Worm (Caenorhabditis elegans) whole organism, young adult: ENCODE results near the gene sup-26.

Source experiments
- B0336.3 ChIP-seq: fragments of 200-800 bp; sonication (Bioruptor generic); IDR thresholded peaks from 2 replicates; pipeline ENCODE4 v1.3.6; 2022; ENCODE audit warnings: missing genetic modification characterization, missing compliant biosample characterization
- C17E4.6 ChIP-seq: fragments of 200-800 bp; sonication (Bioruptor generic); IDR thresholded peaks from 2 replicates; pipeline ENCODE4 v1.3.6; 2022; ENCODE audit warnings: missing genetic modification reagents, missing genetic modification characterization, missing compliant biosample characterization
- D2030.7 ChIP-seq: fragments of 200-800 bp; sonication (Bioruptor generic); IDR thresholded peaks from 2 replicates; pipeline ENCODE4 v1.3.6; 2022; ENCODE audit warnings: missing genetic modification reagents, missing genetic modification characterization, missing compliant biosample characterization
- F22D6.2 ChIP-seq: sonication (generic microtip); optimal IDR thresholded peaks from 2 replicates; lab custom pipeline; 2016; ENCODE audit warnings: mild to moderate bottlenecking, missing genetic modification characterization, missing compliant biosample characterization
- F39B2.1 ChIP-seq: fragments of 200-800 bp; sonication (Bioruptor generic); IDR thresholded peaks from 2 replicates; pipeline ENCODE4 v1.3.6; 2022; ENCODE audit warnings: missing genetic modification reagents, missing genetic modification characterization, missing compliant biosample characterization
- F49E8.2 ChIP-seq: sonication (generic microtip); optimal IDR thresholded peaks from 3 replicates; lab custom pipeline; 2017; ENCODE audit warnings: missing genetic modification characterization, mild to moderate bottlenecking, missing compliant biosample characterization, antibody characterized with exemption, moderate library complexity; ENCODE audit not compliant: insufficient read depth
- F57C9.4 ChIP-seq: sonication (generic microtip); optimal IDR thresholded peaks from 2 replicates; lab custom pipeline; 2017; ENCODE audit warnings: mild to moderate bottlenecking, missing genetic modification characterization, missing compliant biosample characterization
- K12H6.12 ChIP-seq: fragments of 200-800 bp; sonication (Bioruptor generic); optimal IDR thresholded peaks from 2 replicates; lab custom pipeline; 2018; ENCODE audit warnings: mild to moderate bottlenecking, missing genetic modification characterization, missing compliant biosample characterization
- Y56A3A.18 ChIP-seq: fragments of 200-800 bp; sonication (Bioruptor generic); IDR thresholded peaks from 2 replicates; pipeline ENCODE4 v1.3.6; 2022; ENCODE audit warnings: missing genetic modification reagents, missing genetic modification characterization, missing compliant biosample characterization
- Y95B8A.8 ChIP-seq: fragments of 200-800 bp; sonication (Bioruptor generic); IDR thresholded peaks from 2 replicates; pipeline ENCODE4 v1.3.6; 2022; ENCODE audit warnings: missing genetic modification reagents, missing genetic modification characterization, missing compliant biosample characterization
- akir-1 ChIP-seq: fragments of 200-800 bp; sonication (Bioruptor generic); optimal IDR thresholded peaks from 2 replicates; lab custom pipeline; 2018; ENCODE audit warnings: mild to moderate bottlenecking, missing genetic modification characterization, moderate library complexity, missing compliant biosample characterization
- ama-1 ChIP-seq, 3 experiments: fragments of 150-350 bp in 1 of 3; sonication (generic microtip) in 2 of 3; optimal IDR thresholded peaks; 2 replicates each; lab custom pipeline; 2014 to 2018; ENCODE audit warnings: missing biosample characterization in 2 of 3, missing genetic modification characterization in 2 of 3, missing genetic modification reagents in 2 of 3
- atf-7 ChIP-seq: sonication (generic microtip); optimal IDR thresholded peaks from 2 replicates; lab custom pipeline; 2017; ENCODE audit warnings: mild to moderate bottlenecking, missing genetic modification characterization, missing compliant biosample characterization
- attf-6 ChIP-seq: fragments of 200-800 bp; sonication (Bioruptor generic); IDR thresholded peaks from 2 replicates; pipeline ENCODE4 v1.3.6; 2022; ENCODE audit warnings: missing genetic modification reagents, missing genetic modification characterization, missing compliant biosample characterization
- ccch-3 ChIP-seq: fragments of 200-800 bp; sonication (Bioruptor generic); optimal IDR thresholded peaks from 2 replicates; lab custom pipeline; 2018; ENCODE audit warnings: mild to moderate bottlenecking, missing genetic modification characterization, missing compliant biosample characterization
- die-1 ChIP-seq: sonication (generic microtip); optimal IDR thresholded peaks from 2 replicates; lab custom pipeline; 2016; ENCODE audit warnings: missing genotype, mild to moderate bottlenecking, missing genetic modification characterization, missing compliant biosample characterization
- egl-44 ChIP-seq: fragments of 200-800 bp; sonication (Bioruptor generic); IDR thresholded peaks from 2 replicates; pipeline ENCODE4 v1.3.6; 2022; ENCODE audit warnings: missing genetic modification reagents, missing genetic modification characterization, missing compliant biosample characterization
- egrh-3 ChIP-seq: fragments of 200-800 bp; sonication (Bioruptor generic); IDR thresholded peaks from 2 replicates; pipeline ENCODE4 v1.3.6; 2022; ENCODE audit warnings: missing genetic modification reagents, missing genetic modification characterization, missing compliant biosample characterization
- ekl-4 ChIP-seq: fragments of 200-800 bp; sonication (Bioruptor generic); IDR thresholded peaks from 2 replicates; pipeline ENCODE4 v1.3.6; 2022; ENCODE audit warnings: missing genetic modification reagents, missing genetic modification characterization, missing compliant biosample characterization
- fkh-3 ChIP-seq: sonication (generic microtip); optimal IDR thresholded peaks from 2 replicates; lab custom pipeline; 2016; ENCODE audit warnings: mild to moderate bottlenecking, missing genetic modification characterization, missing compliant biosample characterization
- gei-17 ChIP-seq: fragments of 200-800 bp; sonication (Bioruptor generic); optimal IDR thresholded peaks from 2 replicates; lab custom pipeline; 2018; ENCODE audit warnings: mild to moderate bottlenecking, missing genetic modification characterization, missing compliant biosample characterization
- hmg-1.2 ChIP-seq: fragments of 200-800 bp; sonication (Bioruptor generic); IDR thresholded peaks from 2 replicates; pipeline ENCODE4 v1.3.6; 2022; ENCODE audit warnings: missing genetic modification reagents, missing genetic modification characterization, missing compliant biosample characterization
- lin-40 ChIP-seq: sonication (generic microtip); optimal IDR thresholded peaks from 2 replicates; lab custom pipeline; 2016; ENCODE audit warnings: missing genetic modification characterization, mild to moderate bottlenecking, missing compliant biosample characterization, missing genotype, missing genetic modification reagents
- madf-3 ChIP-seq: fragments of 200-800 bp; sonication (Bioruptor generic); IDR thresholded peaks from 2 replicates; pipeline ENCODE4 v1.3.6; 2022; ENCODE audit warnings: missing genetic modification reagents, missing genetic modification characterization, missing compliant biosample characterization
- mel-28 ChIP-seq: sonication (generic microtip); optimal IDR thresholded peaks from 2 replicates; lab custom pipeline; 2016; ENCODE audit warnings: borderline replicate concordance, mild to moderate bottlenecking, missing genetic modification characterization, missing compliant biosample characterization
- nfya-1 ChIP-seq: sonication (generic microtip); optimal IDR thresholded peaks from 2 replicates; lab custom pipeline; 2017; ENCODE audit warnings: antibody characterized with exemption, missing compliant biosample characterization, missing genetic modification characterization, borderline replicate concordance; ENCODE audit not compliant: insufficient read depth
- nfyb-1 ChIP-seq: fragments of 200-800 bp; sonication (Bioruptor generic); IDR thresholded peaks from 2 replicates; pipeline ENCODE4 v1.3.6; 2022; ENCODE audit warnings: missing genetic modification reagents, missing genetic modification characterization, missing compliant biosample characterization
- nhr-120 ChIP-seq: fragments of 200-800 bp; sonication (Bioruptor generic); IDR thresholded peaks from 2 replicates; pipeline ENCODE4 v1.3.6; 2022; ENCODE audit warnings: missing genetic modification characterization, missing compliant biosample characterization
- nhr-27 ChIP-seq: fragments of 200-800 bp; sonication (Bioruptor generic); optimal IDR thresholded peaks from 2 replicates; lab custom pipeline; 2018; ENCODE audit warnings: mild to moderate bottlenecking, missing genetic modification characterization, moderate library complexity, missing compliant biosample characterization
- sdz-38 ChIP-seq: sonication (generic microtip); optimal IDR thresholded peaks from 2 replicates; lab custom pipeline; 2016; ENCODE audit warnings: missing genotype, missing genetic modification characterization, missing compliant biosample characterization
- snpc-1.1 ChIP-seq: sonication (generic microtip); optimal IDR thresholded peaks from 2 replicates; lab custom pipeline; 2017; ENCODE audit warnings: missing genetic modification characterization, mild to moderate bottlenecking, missing compliant biosample characterization, antibody characterized with exemption, moderate library complexity, missing genotype, missing genetic modification reagents; ENCODE audit not compliant: insufficient read depth
- somi-1 ChIP-seq: fragments of 200-800 bp; sonication (Bioruptor generic); optimal IDR thresholded peaks from 2 replicates; lab custom pipeline; 2018; ENCODE audit warnings: mild to moderate bottlenecking, missing genetic modification characterization, missing compliant biosample characterization
- sptf-2 ChIP-seq: fragments of 200-800 bp; sonication (Bioruptor generic); optimal IDR thresholded peaks from 2 replicates; lab custom pipeline; 2018; ENCODE audit warnings: mild to moderate bottlenecking, missing genetic modification characterization, missing compliant biosample characterization
- unc-62 ChIP-seq: fragments of 150-350 bp; optimal IDR thresholded peaks from 2 replicates; lab custom pipeline; 2014; ENCODE audit warnings: missing biosample characterization, missing genetic modification reagents, missing genetic modification characterization
- zfh-2 ChIP-seq: fragments of 200-800 bp; sonication (Bioruptor generic); conservative IDR thresholded peaks from 2 replicates; pipeline ENCODE4 v1.3.6; 2022; ENCODE audit warnings: missing genetic modification reagents, missing genetic modification characterization, missing compliant biosample characterization
- zim-3 ChIP-seq: sonication (generic microtip); optimal IDR thresholded peaks from 2 replicates; lab custom pipeline; 2017; ENCODE audit warnings: mild to moderate bottlenecking, missing genetic modification characterization, moderate library complexity, missing compliant biosample characterization
- ztf-18 ChIP-seq: sonication (generic microtip); optimal IDR thresholded peaks from 2 replicates; lab custom pipeline; 2016; ENCODE audit warnings: missing genotype, mild to moderate bottlenecking, missing genetic modification characterization, missing compliant biosample characterization

Gene sup-26

DNA sequence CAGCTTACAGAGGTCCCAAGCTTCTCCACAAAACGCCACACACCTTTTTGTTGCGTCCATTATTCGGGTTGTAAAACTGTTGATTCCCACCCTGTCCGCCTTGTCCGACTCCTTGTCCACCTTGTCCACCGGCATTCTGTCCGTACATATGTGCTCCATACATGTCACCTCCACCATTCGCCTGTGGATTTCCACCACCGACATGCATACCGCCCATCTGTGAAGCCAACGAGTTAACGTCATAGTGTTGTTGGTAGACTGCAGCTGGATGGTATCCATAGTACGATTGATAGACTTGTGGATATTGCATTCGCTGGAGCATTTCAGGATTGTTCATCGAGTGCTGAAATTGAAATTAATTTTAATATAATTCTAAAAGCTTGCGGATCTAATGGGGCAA, 2.3 kb downstream of the sup-26 start:
- TF ChIP-seq ztf-18 (no peak), zim-3 (tag; lab: Kevin White, UChicago) (no peak)

DNA sequence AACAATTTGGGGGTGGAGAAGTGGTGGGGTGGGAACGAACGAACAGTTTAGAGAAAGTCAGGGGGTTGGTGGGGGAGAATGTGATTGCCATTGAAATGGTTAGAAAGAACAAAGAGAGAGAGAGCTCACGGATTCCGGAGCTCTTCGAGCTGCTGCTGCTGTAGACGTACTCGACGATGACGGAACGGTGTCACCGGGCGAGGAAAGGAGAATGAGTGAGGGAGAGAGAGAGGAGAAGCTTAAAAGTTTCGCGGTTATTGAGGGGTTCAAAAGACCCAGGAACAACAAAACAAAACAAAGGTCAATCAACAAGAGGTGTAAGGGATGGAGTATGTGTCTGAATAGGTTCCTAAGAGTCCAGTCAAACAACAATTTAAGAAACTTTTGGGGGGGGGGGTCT, 3.7 kb downstream of the sup-26 start:
- TF ChIP-seq zfh-2 (GFP tag; lab: Robert Waterston, UW) (0 out of 2 replicates have a peak, but pooled peaks have one; percentile 28), egrh-3 (GFP tag; lab: Robert Waterston, UW) (peak; percentile 39; the same call in 1 of the 2 replicates), fkh-3 (no peak)

DNA sequence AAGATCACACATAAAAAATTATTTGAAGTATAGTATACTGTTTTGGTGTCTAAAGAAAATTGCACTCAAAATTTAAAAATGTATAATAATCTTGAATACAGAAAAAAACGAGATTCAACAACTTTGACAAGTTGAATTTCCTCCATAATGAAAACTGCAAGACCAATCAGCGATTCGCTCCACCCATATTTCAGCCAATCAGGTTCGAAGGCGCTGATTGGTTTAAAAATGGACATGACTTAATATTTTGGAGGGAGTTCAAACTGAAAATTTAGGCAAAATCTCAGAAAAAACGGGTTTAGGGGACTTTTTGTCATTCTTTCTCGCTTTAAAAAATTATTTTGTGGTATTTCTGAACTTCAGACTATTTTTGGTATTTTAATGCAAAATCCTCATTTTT, 4.3 kb downstream of the sup-26 start:
- TF ChIP-seq nfyb-1 (GFP tag; lab: Robert Waterston, UW) (peak; percentile 67), sptf-2 (GFP tag; lab: Kevin White, UChicago) (no peak)

DNA sequence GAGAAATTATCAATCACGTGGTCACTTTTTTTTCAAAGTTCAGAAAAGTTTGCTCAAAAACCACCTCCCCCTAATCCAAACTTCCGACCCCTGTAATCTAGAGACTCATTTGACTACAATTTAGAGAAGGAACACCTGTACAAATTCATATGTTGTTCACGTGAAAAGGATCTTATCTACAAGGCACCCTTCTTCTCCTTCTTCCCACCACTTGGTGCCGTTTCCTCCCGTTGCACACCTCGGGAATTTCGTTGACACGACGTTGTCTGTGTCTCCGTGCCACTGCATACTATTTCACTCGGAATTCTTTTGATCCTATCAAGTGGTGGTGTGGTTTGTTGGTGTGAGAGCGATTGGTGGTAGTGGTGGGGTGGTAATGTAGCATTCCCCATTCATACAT, 5.5 kb downstream of the sup-26 start:
- TF ChIP-seq nhr-120, result no peak
- no peak for TF ChIP-seq K12H6.12
- TF ChIP-seq F49E8.2 (tag; lab: Kevin White, UChicago), result no peak
- TF ChIP-seq nfya-1, result no peak
- no peak for TF ChIP-seq akir-1 (GFP tag; lab: Kevin White, UChicago)
- no peak for TF ChIP-seq madf-3
- no peak for TF ChIP-seq ekl-4 (GFP tag; lab: Robert Waterston, UW)
- TF ChIP-seq lin-40 (tag; lab: Kevin White, UChicago), result no peak
- TF ChIP-seq zfh-2 (GFP tag; lab: Robert Waterston, UW), result no peak
- TF ChIP-seq snpc-1.1, result no peak
- no peak for TF ChIP-seq somi-1 (GFP tag; lab: Kevin White, UChicago)
- TF ChIP-seq F22D6.2 (tag; lab: Kevin White, UChicago), result no peak
- 0 out of 2 replicates have a peak, but pooled peaks have one; percentile 9 for TF ChIP-seq D2030.7 (GFP tag; lab: Robert Waterston, UW)
- TF ChIP-seq die-1 (tag; lab: Kevin White, UChicago), result no peak
- TF ChIP-seq F57C9.4 (tag; lab: Kevin White, UChicago), result no peak
- TF ChIP-seq hmg-1.2, result peak; percentile 18; the same call in 1 of the 2 replicates
- TF ChIP-seq B0336.3, result no peak
- TF ChIP-seq, all 124 proteins: peak for 2

DNA sequence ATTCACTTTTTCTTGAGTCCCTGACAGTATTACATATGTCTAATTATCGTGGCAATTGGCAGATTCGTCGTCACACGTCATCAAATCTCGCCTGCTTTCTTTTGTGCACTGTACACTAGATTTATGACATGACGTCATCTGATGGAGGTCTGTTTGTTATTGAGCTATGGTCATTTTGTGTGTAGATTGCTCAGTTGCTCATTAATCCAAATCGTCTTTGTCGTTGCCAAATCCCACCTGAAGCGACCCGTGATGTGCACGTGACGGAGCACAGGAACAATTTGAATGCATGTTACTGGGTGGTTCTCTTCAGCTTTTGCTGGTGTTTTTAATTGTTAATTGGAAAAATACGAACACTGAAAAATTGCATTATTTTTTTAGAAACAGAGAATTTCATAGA, 7.2 kb downstream of the sup-26 start:
- TF ChIP-seq gei-17 (GFP tag; lab: Kevin White, UChicago), result no peak
- TF ChIP-seq ama-1 (optimal IDR thresholded peaks at IDR 0.05; lab: Kevin White, UChicago), result no peak
- TF ChIP-seq ama-1 (GFP tag; optimal IDR thresholded peaks at IDR 0.05; lab: Kevin White, UChicago), result no peak
- no peak for TF ChIP-seq mel-28 (tag; lab: Kevin White, UChicago)
- no peak for TF ChIP-seq nhr-27
- TF ChIP-seq unc-62 (GFP tag; lab: Kevin White, UChicago), result peak; percentile 13
- TF ChIP-seq atf-7 (tag; lab: Kevin White, UChicago), result no peak
- TF ChIP-seq Y56A3A.18 (GFP tag; lab: Robert Waterston, UW), result no peak

DNA sequence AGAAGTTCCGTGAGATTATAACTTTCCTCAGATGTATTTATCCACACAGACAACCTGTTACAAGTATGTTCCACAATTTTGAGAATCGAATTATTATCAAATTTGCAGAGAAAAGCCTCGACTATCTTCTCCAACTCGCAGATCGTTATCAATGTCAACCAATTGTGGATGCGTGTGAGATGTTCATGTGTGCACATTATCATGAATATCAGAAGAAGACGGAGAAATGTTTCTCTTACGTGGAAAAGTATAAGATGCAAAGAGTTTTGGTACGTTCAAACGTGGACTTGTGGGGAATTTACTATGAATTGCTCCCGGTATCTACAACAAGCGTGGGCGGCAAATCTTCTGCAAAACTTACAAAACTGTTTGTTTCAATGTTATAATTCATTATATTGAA, 9.0 kb downstream of the sup-26 start:
- TF ChIP-seq ccch-3 (GFP tag; lab: Kevin White, UChicago), result no peak
- TF ChIP-seq Y95B8A.8 (GFP tag; lab: Robert Waterston, UW), result no peak
- no peak for TF ChIP-seq C17E4.6
- TF ChIP-seq F39B2.1 (GFP tag; lab: Robert Waterston, UW), result no peak
- no peak for TF ChIP-seq egl-44 (GFP tag; lab: Robert Waterston, UW)
- no peak for TF ChIP-seq attf-6 (GFP tag; lab: Robert Waterston, UW)
- TF ChIP-seq sdz-38 (tag; lab: Kevin White, UChicago), result no peak
- no peak for TF ChIP-seq akir-1 (GFP tag; lab: Kevin White, UChicago)
